Fruit fly (Drosophila melanogaster) whole organism, pupa: ENCODE measurements around the gene Atg6.

Experiments used
- CG10348 ChIP-seq: fragments of 200-800 bp; sonication (Bioruptor generic); IDR thresholded peaks from 2 replicates; pipeline ENCODE4 v1.3.6; 2022; ENCODE audit warnings: missing biosample characterization, missing genetic modification characterization
- CG12605 ChIP-seq: fragments of 200-800 bp; sonication (Bioruptor generic); IDR thresholded peaks from 2 replicates; pipeline ENCODE4 v1.3.6; 2022; ENCODE audit warnings: missing biosample characterization, missing genetic modification characterization
- CG14655 ChIP-seq: fragments of 200-800 bp; sonication (Bioruptor generic); optimal IDR thresholded peaks from 3 replicates; lab custom pipeline; 2017; ENCODE audit warnings: mild to moderate bottlenecking, missing biosample characterization, missing genetic modification reagents, missing genetic modification characterization
- CG17806 ChIP-seq: fragments of 200-800 bp; sonication (Bioruptor generic); optimal IDR thresholded peaks from 2 replicates; lab custom pipeline; 2018; ENCODE audit warnings: missing biosample characterization, mild to moderate bottlenecking, missing genetic modification characterization, moderate library complexity
- CG34367 ChIP-seq: fragments of 200-800 bp; sonication (Bioruptor generic); optimal IDR thresholded peaks from 2 replicates; lab custom pipeline; 2018; ENCODE audit warnings: missing biosample characterization, mild to moderate bottlenecking, missing genetic modification characterization
- EcR ChIP-seq: fragments of 200-800 bp; sonication (Bioruptor generic); optimal IDR thresholded peaks from 3 replicates; lab custom pipeline; 2019; ENCODE audit warnings: missing biosample characterization, missing genetic modification characterization, mild to moderate bottlenecking, moderate library complexity, missing genetic modification reagents
- Pif1A ChIP-seq: fragments of 200-800 bp; sonication (Bioruptor generic); optimal IDR thresholded peaks from 3 replicates; lab custom pipeline; 2016; ENCODE audit warnings: missing biosample characterization, missing genetic modification characterization
- Pif1B ChIP-seq: fragments of 200-800 bp; sonication (Bioruptor generic); optimal IDR thresholded peaks from 3 replicates; lab custom pipeline; 2016; ENCODE audit warnings: missing biosample characterization, missing genetic modification characterization
- rn ChIP-seq: fragments of 200-800 bp; sonication (Bioruptor generic); IDR thresholded peaks from 2 replicates; pipeline ENCODE4 v1.3.6; 2022; ENCODE audit warnings: missing biosample characterization, missing genetic modification characterization

DNA sequence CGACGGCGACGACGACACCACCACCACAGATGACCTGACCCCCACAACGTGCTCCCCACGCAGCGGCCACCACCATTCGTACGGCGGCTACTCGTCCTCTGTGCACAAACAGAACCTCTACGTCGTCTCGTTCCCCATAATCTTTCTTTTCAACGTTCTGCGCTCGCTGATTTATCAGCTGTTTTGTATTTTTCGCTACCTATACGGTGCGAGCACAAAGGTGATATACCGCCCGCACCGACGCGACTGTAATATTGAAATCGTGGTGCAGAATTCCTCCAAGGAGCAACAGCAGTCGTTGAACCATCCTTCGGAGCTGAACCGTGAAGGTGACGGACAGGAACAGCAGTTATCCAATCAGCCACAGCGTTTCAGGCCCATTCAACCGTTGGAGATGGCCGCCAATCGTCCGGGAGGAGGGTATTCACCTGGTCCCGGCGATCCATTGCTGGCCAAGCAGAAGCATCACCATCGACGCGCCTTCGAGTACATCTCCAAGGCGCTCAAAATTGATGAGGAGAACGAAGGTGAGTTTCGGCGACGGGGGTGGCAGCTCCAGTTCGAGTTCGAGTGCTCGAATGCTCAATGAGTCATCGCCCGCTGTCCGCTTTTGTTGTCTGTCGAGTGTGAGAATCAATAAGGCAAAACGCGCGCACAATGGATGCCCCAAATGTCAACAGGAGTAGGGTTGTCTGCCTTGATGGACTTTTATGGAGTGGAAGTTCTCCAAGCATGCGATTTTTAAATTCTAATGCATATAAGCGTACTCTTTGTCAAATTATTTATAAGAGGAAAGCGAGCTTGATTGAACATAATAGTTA is 11.6 kb downstream of the Atg6 start, which contains the start of gene Miro:
- TF ChIP-seq CG17806, result no peak
- TF ChIP-seq Pif1B (GFP tag; lab: Kevin White, UChicago), result no peak
- no peak for TF ChIP-seq CG12605 (GFP tag; lab: Robert Waterston, UW)
- TF ChIP-seq Pif1A (GFP tag; lab: Kevin White, UChicago), result no peak
- TF ChIP-seq CG34367 (tag; lab: Kevin White, UChicago), result no peak
- peak; percentile 86 for TF ChIP-seq EcR (GFP tag; lab: Kevin White, UChicago)
- TF ChIP-seq rn, result no peak
- no peak for TF ChIP-seq CG10348 (GFP tag; lab: Robert Waterston, UW)
- no peak for TF ChIP-seq CG14655 (GFP tag; lab: Kevin White, UChicago)
